Comparison of ENCODE assay signal across 1 fruit fly cellular context in the genomic region with DNA sequence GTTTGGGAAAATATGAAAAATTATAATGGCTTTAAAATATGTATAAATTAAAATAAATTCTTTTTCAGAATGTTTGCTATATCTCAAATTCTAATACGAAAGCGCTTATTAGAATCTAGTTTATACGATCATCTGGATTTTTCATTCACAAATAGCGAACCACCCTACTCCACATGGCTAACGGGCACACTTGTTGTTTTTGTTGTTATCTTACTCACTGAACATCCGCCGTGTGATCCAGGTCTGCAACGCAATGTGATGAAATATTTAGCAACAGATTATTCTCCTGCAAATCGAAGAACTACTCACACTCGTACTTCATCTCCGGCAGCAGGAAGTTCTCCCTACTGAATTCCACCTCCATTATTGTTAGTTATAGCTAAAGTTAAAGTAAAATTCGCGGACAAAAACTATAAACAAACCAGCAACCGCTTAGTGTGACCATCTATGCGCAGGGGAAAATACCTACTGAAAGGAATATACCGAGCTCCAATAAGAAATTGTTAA.
TF ChIP-seq lines count a peak whose summit lies in the region.

A gene (minus strand): TSS at position 472 of the 507 bp plus-strand sequence.

TF ChIP-seq in whole organism, embryonic, 481 proteins besides CTCF, POLR2A, EP300 and RAD21 (continued from another document and continues in another):
- TF ChIP-seq Jarid2 (GFP tag; optimal IDR thresholded peaks at IDR 0.05; lab: Kevin White, UChicago) (peak; percentile 28), crp (GFP tag; optimal IDR thresholded peaks at IDR 0.05; lab: Kevin White, UChicago) (peak in 1 of 2 experiments; percentile 61), tap (tag; optimal IDR thresholded peaks at IDR 0.05; lab: Kevin White, UChicago) (peak; percentile 63), Aef1 (GFP tag; IDR thresholded peaks at IDR 0.05; lab: Robert Waterston, UW) (peak; percentile 41; the same call in 1 of the 3 replicates), CG13624 (GFP tag; optimal IDR thresholded peaks at IDR 0.05; lab: Kevin White, UChicago) (peak; percentile 15), CkIIα-i1 (GFP tag; IDR thresholded peaks at IDR 0.05; lab: Robert Waterston, UW) (no peak), Atf6 (GFP tag; IDR thresholded peaks at IDR 0.05; lab: Robert Waterston, UW) (0 out of 2 replicates have a peak, but pooled peaks have one; percentile 33), CG12071 (GFP tag; optimal IDR thresholded peaks at IDR 0.05; lab: Kevin White, UChicago) (peak; percentile 36), Hmr (GFP tag; optimal IDR thresholded peaks at IDR 0.05; lab: Kevin White, UChicago) (peak; percentile 68), CG7372 (GFP tag; IDR thresholded peaks at IDR 0.05; lab: Robert Waterston, UW) (0 out of 2 replicates have a peak, but pooled peaks have one; percentile 13), ro (GFP tag; IDR thresholded peaks at IDR 0.05; lab: Robert Waterston, UW) (no peak), CG2199 (GFP tag; IDR thresholded peaks at IDR 0.05; lab: Robert Waterston, UW) (no peak), sens (GFP tag; lab: Kevin White, UChicago) (peak; percentile 85), E2f2 (GFP tag; IDR thresholded peaks at IDR 0.05; lab: Robert Waterston, UW) (peak; percentile 59), HHEX (GFP tag; optimal IDR thresholded peaks at IDR 0.05; lab: Kevin White, UChicago) (peak; percentile 38), CG13775 (GFP tag; optimal IDR thresholded peaks at IDR 0.05; lab: Kevin White, UChicago) (peak; percentile 43), Atf-2 (GFP tag; optimal IDR thresholded peaks at IDR 0.05; lab: Kevin White, UChicago) (no peak), CG30020 (tag; optimal IDR thresholded peaks at IDR 0.05; lab: Kevin White, UChicago) (peak; percentile 6), CG7987 (GFP tag; optimal IDR thresholded peaks at IDR 0.05; lab: Kevin White, UChicago) (peak; percentile 58), Camta (GFP tag; optimal IDR thresholded peaks at IDR 0.05; lab: Kevin White, UChicago) (no peak), Oaz (GFP tag; IDR thresholded peaks at IDR 0.05; lab: Robert Waterston, UW) (no peak), her (GFP tag; optimal IDR thresholded peaks at IDR 0.05; lab: Kevin White, UChicago) (peak; percentile 31), wek (GFP tag; optimal IDR thresholded peaks at IDR 0.05; lab: Kevin White, UChicago) (no peak), CG30403 (GFP tag; optimal IDR thresholded peaks at IDR 0.05; lab: Kevin White, UChicago) (peak; percentile 46), CG6854 (GFP tag; optimal IDR thresholded peaks at IDR 0.05; lab: Kevin White, UChicago) (peak; percentile 36), CG12659 (GFP tag; optimal IDR thresholded peaks at IDR 0.05; lab: Kevin White, UChicago) (peak; percentile 69), maf-S (GFP tag; optimal IDR thresholded peaks at IDR 0.05; lab: Kevin White, UChicago) (no peak), CG2678 (tag; optimal IDR thresholded peaks at IDR 0.05; lab: Kevin White, UChicago) (peak; percentile 76), Mrtf (GFP tag; IDR thresholded peaks at IDR 0.05; lab: Robert Waterston, UW) (no peak), CG34224 (GFP tag; IDR thresholded peaks at IDR 0.05; lab: Robert Waterston, UW; ENCODE audit: partially characterized antibody) (peak; percentile 38; the same call in 2 of the 3 replicates), Antp (GFP tag; optimal IDR thresholded peaks at IDR 0.05; lab: Kevin White, UChicago) (no peak), Hand (GFP tag; optimal IDR thresholded peaks at IDR 0.05; lab: Kevin White, UChicago) (peak; percentile 55), CG11695 (GFP tag; IDR thresholded peaks at IDR 0.05; lab: Robert Waterston, UW) (peak; percentile 75), gem (tag; optimal IDR thresholded peaks at IDR 0.05; lab: Kevin White, UChicago) (peak; percentile 67), knrl (GFP tag; IDR thresholded peaks at IDR 0.05; lab: Robert Waterston, UW; ENCODE audit: partially characterized antibody) (no peak), Sry-δ (GFP tag; optimal IDR thresholded peaks at IDR 0.05; lab: Kevin White, UChicago) (no peak), lab (GFP tag; optimal IDR thresholded peaks at IDR 0.05; lab: Kevin White, UChicago) (no peak), salm (tag; optimal IDR thresholded peaks at IDR 0.05; lab: Kevin White, UChicago) (peak; percentile 37), CG4424 (GFP tag; optimal IDR thresholded peaks at IDR 0.05; lab: Kevin White, UChicago) (peak; percentile 58), CG9609 (GFP tag; optimal IDR thresholded peaks at IDR 0.05; lab: Kevin White, UChicago) (no peak), CG8765 (GFP tag; IDR thresholded peaks at IDR 0.05; lab: Robert Waterston, UW) (no peak), zfh1 (GFP tag; IDR thresholded peaks at IDR 0.05; lab: Robert Waterston, UW) (0 out of 3 replicates have a peak, but pooled peaks have one; percentile 44), cas (GFP tag; IDR thresholded peaks at IDR 0.05; lab: Robert Waterston, UW) (0 out of 2 replicates have a peak, but pooled peaks have one; percentile 19), CG7839 (tag; optimal IDR thresholded peaks at IDR 0.05; lab: Kevin White, UChicago) (peak; percentile 61), CG3995 (GFP tag; optimal IDR thresholded peaks at IDR 0.05; lab: Kevin White, UChicago) (peak; percentile 20), Mes4 (GFP tag; optimal IDR thresholded peaks at IDR 0.05; lab: Kevin White, UChicago) (no peak), ATbp (GFP tag; optimal IDR thresholded peaks at IDR 0.05; lab: Kevin White, UChicago) (peak; percentile 22), so (GFP tag; IDR thresholded peaks at IDR 0.05; lab: Robert Waterston, UW) (peak; percentile 59; the same call in 1 of the 3 replicates), CG6272 (GFP tag; IDR thresholded peaks at IDR 0.05; lab: Robert Waterston, UW) (no peak), CG17829 (tag; optimal IDR thresholded peaks at IDR 0.05; lab: Kevin White, UChicago) (peak; percentile 67), Hmx (GFP tag; optimal IDR thresholded peaks at IDR 0.05; lab: Kevin White, UChicago) (peak; percentile 23), CG10321 (GFP tag; IDR thresholded peaks at IDR 0.05; lab: Robert Waterston, UW) (no peak), Dek (tag; optimal IDR thresholded peaks at IDR 0.05; lab: Kevin White, UChicago) (peak; percentile 17), Doc2 (GFP tag; IDR thresholded peaks at IDR 0.05; lab: Robert Waterston, UW) (no peak), Dbx (GFP tag; IDR thresholded peaks at IDR 0.05; lab: Robert Waterston, UW) (peak; percentile 34; the same call in 2 of the 3 replicates), pnt (GFP tag; optimal IDR thresholded peaks at IDR 0.05; lab: Kevin White, UChicago) (no peak), CG34376 (GFP tag; optimal IDR thresholded peaks at IDR 0.05; lab: Kevin White, UChicago) (peak; percentile 41), Fer1 (GFP tag; optimal IDR thresholded peaks at IDR 0.05; lab: Kevin White, UChicago) (peak; percentile 82), CG12299 (tag; optimal IDR thresholded peaks at IDR 0.05; lab: Kevin White, UChicago) (peak; percentile 71), CG11093 (GFP tag; IDR thresholded peaks at IDR 0.05; lab: Robert Waterston, UW) (no peak), br (optimal IDR thresholded peaks at IDR 0.05; lab: Kevin White, UChicago) (no peak), CG17361 (GFP tag; IDR thresholded peaks at IDR 0.05; lab: Robert Waterston, UW) (peak; percentile 71; the same call in 2 of the 3 replicates), CG32532 (GFP tag; IDR thresholded peaks at IDR 0.05; lab: Robert Waterston, UW) (peak; percentile 80), usp (GFP tag; optimal IDR thresholded peaks at IDR 0.05; lab: Kevin White, UChicago) (no peak), CG10431 (GFP tag; optimal IDR thresholded peaks at IDR 0.05; lab: Kevin White, UChicago) (no peak), CG15011 (GFP tag; optimal IDR thresholded peaks at IDR 0.05; lab: Kevin White, UChicago) (peak; percentile 26), CG31224 (GFP tag; IDR thresholded peaks at IDR 0.05; lab: Robert Waterston, UW) (no peak), CG10267 (tag; optimal IDR thresholded peaks at IDR 0.05; lab: Kevin White, UChicago) (peak; percentile 55), sr (GFP tag; IDR thresholded peaks at IDR 0.05; lab: Robert Waterston, UW) (no peak), CG2712 (tag; optimal IDR thresholded peaks at IDR 0.05; lab: Kevin White, UChicago) (peak; percentile 63), CG7745 (tag; optimal IDR thresholded peaks at IDR 0.05; lab: Kevin White, UChicago) (no peak), Side (GFP tag; optimal IDR thresholded peaks at IDR 0.05; lab: Kevin White, UChicago) (peak; percentile 7), sob (GFP tag; IDR thresholded peaks at IDR 0.05; lab: Robert Waterston, UW) (no peak), ERR (GFP tag; optimal IDR thresholded peaks at IDR 0.05; lab: Kevin White, UChicago) (no peak), CG18262 (tag; optimal IDR thresholded peaks at IDR 0.05; lab: Kevin White, UChicago) (peak; percentile 51), CG3281 (GFP tag; optimal IDR thresholded peaks at IDR 0.05; lab: Kevin White, UChicago) (peak; percentile 75), CG4360 (GFP tag; IDR thresholded peaks at IDR 0.05; lab: Robert Waterston, UW) (peak; percentile 87), CG10979 (tag; optimal IDR thresholded peaks at IDR 0.05; lab: Kevin White, UChicago) (peak; percentile 56), Ssrp (tag; optimal IDR thresholded peaks at IDR 0.05; lab: Kevin White, UChicago) (peak; percentile 6), Nf-YB (GFP tag; optimal IDR thresholded peaks at IDR 0.05; lab: Kevin White, UChicago) (peak; percentile 34), Meics (GFP tag; optimal IDR thresholded peaks at IDR 0.05; lab: Kevin White, UChicago) (peak; percentile 70), cato (GFP tag; optimal IDR thresholded peaks at IDR 0.05; lab: Kevin White, UChicago; ENCODE audit: borderline replicate concordance) (no peak), CG2116 (GFP tag; optimal IDR thresholded peaks at IDR 0.05; lab: Kevin White, UChicago) (peak; percentile 31), ap (GFP tag; IDR thresholded peaks at IDR 0.05; lab: Robert Waterston, UW) (no peak), Fer3 (tag; optimal IDR thresholded peaks at IDR 0.05; lab: Kevin White, UChicago) (peak; percentile 51), jing (GFP tag; optimal IDR thresholded peaks at IDR 0.05; lab: Kevin White, UChicago) (no peak), al (GFP tag; IDR thresholded peaks at IDR 0.05; lab: Robert Waterston, UW) (0 out of 2 replicates have a peak, but pooled peaks have one; percentile 12), odd (GFP tag; optimal IDR thresholded peaks at IDR 0.05; lab: Kevin White, UChicago) (peak; percentile 62), Blimp-1 (GFP tag; optimal IDR thresholded peaks at IDR 0.05; lab: Kevin White, UChicago) (no peak), Gsc (GFP tag; IDR thresholded peaks at IDR 0.05; lab: Robert Waterston, UW) (no peak), pzg (GFP tag; optimal IDR thresholded peaks at IDR 0.05; lab: Kevin White, UChicago) (peak; percentile 60), CG18619 (GFP tag; optimal IDR thresholded peaks at IDR 0.05; lab: Kevin White, UChicago) (peak; percentile 30), CG4617 (GFP tag; optimal IDR thresholded peaks at IDR 0.05; lab: Kevin White, UChicago; ENCODE audit: borderline replicate concordance) (peak; percentile 11), CG15696 (tag; optimal IDR thresholded peaks at IDR 0.05; lab: Kevin White, UChicago) (no peak), CG12744 (GFP tag; optimal IDR thresholded peaks at IDR 0.05; lab: Kevin White, UChicago) (no peak), HmgZ (tag; optimal IDR thresholded peaks at IDR 0.05; lab: Kevin White, UChicago) (peak; percentile 54), CG34422 (GFP tag; IDR thresholded peaks at IDR 0.05; lab: Robert Waterston, UW) (peak; percentile 79; the same call in 1 of the 3 replicates), oc (tag; optimal IDR thresholded peaks at IDR 0.05; lab: Kevin White, UChicago) (no peak), CG6689 (GFP tag; IDR thresholded peaks at IDR 0.05; lab: Robert Waterston, UW) (no peak), CG7271 (tag; optimal IDR thresholded peaks at IDR 0.05; lab: Kevin White, UChicago) (peak; percentile 45), jigr1 (GFP tag; IDR thresholded peaks at IDR 0.05; lab: Robert Waterston, UW) (no peak), CG5245 (GFP tag; optimal IDR thresholded peaks at IDR 0.05; lab: Kevin White, UChicago) (no peak), row (GFP tag; IDR thresholded peaks at IDR 0.05; lab: Robert Waterston, UW) (peak; percentile 65), gt (GFP tag; IDR thresholded peaks at IDR 0.05; lab: Robert Waterston, UW) (no peak), Xrp1 (GFP tag; IDR thresholded peaks at IDR 0.05; lab: Robert Waterston, UW) (peak; percentile 72), Myb (GFP tag; optimal IDR thresholded peaks at IDR 0.05; lab: Kevin White, UChicago) (peak; percentile 49), CG7556 (GFP tag; optimal IDR thresholded peaks at IDR 0.05; lab: Kevin White, UChicago) (peak; percentile 54), Sin3A (optimal IDR thresholded peaks at IDR 0.05; lab: Kevin White, UChicago) (peak; percentile 49), ssp (GFP tag; IDR thresholded peaks at IDR 0.05; lab: Robert Waterston, UW) (no peak), MESR4 (GFP tag; optimal IDR thresholded peaks at IDR 0.05; lab: Kevin White, UChicago) (peak; percentile 74), CG18011 (GFP tag; optimal IDR thresholded peaks at IDR 0.05; lab: Kevin White, UChicago) (peak; percentile 55), CG8944 (GFP tag; optimal IDR thresholded peaks at IDR 0.05; lab: Kevin White, UChicago) (no peak), CG42726 (GFP tag; IDR thresholded peaks at IDR 0.05; lab: Robert Waterston, UW; ENCODE audit: partially characterized antibody) (no peak), corto (GFP tag; optimal IDR thresholded peaks at IDR 0.05; lab: Kevin White, UChicago) (peak; percentile 45), trh (GFP tag; optimal IDR thresholded peaks at IDR 0.05; lab: Kevin White, UChicago) (no peak), CG4854 (GFP tag; optimal IDR thresholded peaks at IDR 0.05; lab: Kevin White, UChicago) (peak; percentile 12), Med (GFP tag; lab: Kevin White, UChicago) (peak; percentile 86), CG33557 (GFP tag; optimal IDR thresholded peaks at IDR 0.05; lab: Kevin White, UChicago) (peak; percentile 28), zen (tag; optimal IDR thresholded peaks at IDR 0.05; lab: Kevin White, UChicago) (peak; percentile 3), CG14014 (GFP tag; IDR thresholded peaks at IDR 0.05; lab: Robert Waterston, UW) (peak; percentile 69; the same call in 1 of the 2 replicates), D19A (tag; optimal IDR thresholded peaks at IDR 0.05; lab: Kevin White, UChicago) (peak; percentile 39), YL-1 (GFP tag; optimal IDR thresholded peaks at IDR 0.05; lab: Kevin White, UChicago) (peak; percentile 58), CG11696 (GFP tag; IDR thresholded peaks at IDR 0.05; lab: Robert Waterston, UW) (0 out of 2 replicates have a peak, but pooled peaks have one; percentile 15), MBD-R2 (GFP tag; IDR thresholded peaks at IDR 0.05; lab: Robert Waterston, UW) (peak; percentile 61), CG11560 (tag; IDR thresholded peaks at IDR 0.05; lab: Robert Waterston, UW) (no peak), CG2202 (tag; optimal IDR thresholded peaks at IDR 0.05; lab: Kevin White, UChicago) (peak; percentile 43)
